Worm (Caenorhabditis elegans) whole organism, mixed stage, embryonic: ENCODE measurements around the gene pir-2.

ENCODE experiments used
- M03D4.4 ChIP-seq: sonication (generic microtip); optimal IDR thresholded peaks from 2 replicates; lab custom pipeline; 2017; ENCODE audit warnings: mild to moderate bottlenecking, missing genetic modification characterization, missing compliant biosample characterization
- bed-3 ChIP-seq: fragments of 200-800 bp; sonication (Bioruptor generic); optimal IDR thresholded peaks from 3 replicates; lab custom pipeline; 2018; ENCODE audit warnings: mild to moderate bottlenecking, missing genetic modification characterization, moderate library complexity, missing compliant biosample characterization
- blmp-1 ChIP-seq: fragments of 150-350 bp; optimal IDR thresholded peaks from 2 replicates; lab custom pipeline; 2014; ENCODE audit warnings: missing biosample characterization, missing genetic modification characterization
- ceh-39 ChIP-seq: fragments of 150-350 bp; optimal IDR thresholded peaks from 2 replicates; lab custom pipeline; 2014; ENCODE audit warnings: missing biosample characterization, missing genetic modification characterization
- ceh-43 ChIP-seq: fragments of 200-800 bp; sonication (Bioruptor generic); optimal IDR thresholded peaks from 2 replicates; lab custom pipeline; 2018; ENCODE audit warnings: mild to moderate bottlenecking, missing genetic modification characterization, moderate library complexity, missing compliant biosample characterization
- ceh-83 ChIP-seq: fragments of 200-800 bp; sonication (Bioruptor generic); optimal IDR thresholded peaks from 2 replicates; lab custom pipeline; 2018; ENCODE audit warnings: mild to moderate bottlenecking, missing genetic modification characterization, missing compliant biosample characterization
- ces-1 ChIP-seq: fragments of 150-350 bp; optimal IDR thresholded peaks from 2 replicates; lab custom pipeline; 2014; ENCODE audit warnings: missing biosample characterization, missing genetic modification reagents, missing genetic modification characterization
- drap-1 ChIP-seq: fragments of 200-800 bp; sonication (Bioruptor generic); optimal IDR thresholded peaks from 3 replicates; lab custom pipeline; 2018; ENCODE audit warnings: mild to moderate bottlenecking, missing genetic modification characterization, missing compliant biosample characterization
- elt-1 ChIP-seq: sonication (generic microtip); optimal IDR thresholded peaks from 2 replicates; lab custom pipeline; 2017; ENCODE audit warnings: missing genetic modification characterization, mild to moderate bottlenecking, missing compliant biosample characterization, antibody characterized with exemption, moderate library complexity, borderline replicate concordance; ENCODE audit not compliant: insufficient read depth
- elt-3 ChIP-seq: fragments of 150-350 bp; optimal IDR thresholded peaks from 2 replicates; lab custom pipeline; 2014; ENCODE audit warnings: missing biosample characterization, missing genetic modification characterization
- ham-2 ChIP-seq: fragments of 200-800 bp; sonication (Bioruptor generic); optimal IDR thresholded peaks from 2 replicates; lab custom pipeline; 2018; ENCODE audit warnings: mild to moderate bottlenecking, missing genetic modification characterization, missing compliant biosample characterization
- hlh-1 ChIP-seq: fragments of 150-350 bp; optimal IDR thresholded peaks from 2 replicates; lab custom pipeline; 2014; ENCODE audit warnings: missing biosample characterization, missing genetic modification reagents, missing genetic modification characterization
- lin-13 ChIP-seq: fragments of 150-350 bp; optimal IDR thresholded peaks from 2 replicates; lab custom pipeline; 2014; ENCODE audit warnings: missing biosample characterization, missing genetic modification characterization
- lin-32 ChIP-seq: fragments of 200-800 bp; sonication (Bioruptor generic); optimal IDR thresholded peaks from 2 replicates; lab custom pipeline; 2018; ENCODE audit warnings: mild to moderate bottlenecking, missing genetic modification characterization, missing compliant biosample characterization
- lsy-2 ChIP-seq: fragments of 150-350 bp; optimal IDR thresholded peaks from 2 replicates; lab custom pipeline; 2014; ENCODE audit warnings: missing biosample characterization, missing genetic modification characterization
- mep-1 ChIP-seq: fragments of 150-350 bp; optimal IDR thresholded peaks from 2 replicates; lab custom pipeline; 2017; ENCODE audit warnings: missing biosample characterization, missing genetic modification reagents, missing genetic modification characterization, inconsistent platforms
- mls-2 ChIP-seq: sonication (generic microtip); optimal IDR thresholded peaks from 2 replicates; lab custom pipeline; 2016; ENCODE audit warnings: mild to moderate bottlenecking, missing genetic modification characterization, moderate library complexity, missing compliant biosample characterization
- nhr-2 ChIP-seq: fragments of 150-350 bp; optimal IDR thresholded peaks from 2 replicates; lab custom pipeline; 2014; ENCODE audit warnings: missing biosample characterization, missing genetic modification characterization
- nhr-28 ChIP-seq: fragments of 150-350 bp; optimal IDR thresholded peaks from 2 replicates; lab custom pipeline; 2014; ENCODE audit warnings: missing biosample characterization, missing genetic modification characterization
- nhr-76 ChIP-seq: sonication (generic microtip); optimal IDR thresholded peaks from 2 replicates; lab custom pipeline; 2017; ENCODE audit warnings: missing biosample characterization, missing genetic modification characterization
- pha-4 ChIP-seq: fragments of 150-350 bp; optimal IDR thresholded peaks from 2 replicates; lab custom pipeline; 2018; ENCODE audit warnings: missing biosample characterization, missing genetic modification reagents, missing genetic modification characterization
- sem-2 ChIP-seq: fragments of 200-800 bp; sonication (Bioruptor generic); optimal IDR thresholded peaks from 2 replicates; lab custom pipeline; 2018; ENCODE audit warnings: mild to moderate bottlenecking, missing genetic modification characterization, missing compliant biosample characterization
- snpc-4 ChIP-seq: fragments of 150-350 bp; optimal IDR thresholded peaks from 2 replicates; lab custom pipeline; 2014; ENCODE audit warnings: missing biosample characterization, missing genetic modification characterization
- sptf-1 ChIP-seq: sonication (generic microtip); optimal IDR thresholded peaks from 2 replicates; lab custom pipeline; 2017; ENCODE audit warnings: mild to moderate bottlenecking, missing genetic modification characterization, moderate library complexity, missing compliant biosample characterization
- tbx-8 ChIP-seq: fragments of 200-800 bp; sonication (Bioruptor generic); optimal IDR thresholded peaks from 2 replicates; lab custom pipeline; 2018; ENCODE audit warnings: mild to moderate bottlenecking, missing genetic modification characterization, moderate library complexity, missing compliant biosample characterization
- unc-120 ChIP-seq: sonication (generic microtip); optimal IDR thresholded peaks from 2 replicates; lab custom pipeline; 2017; ENCODE audit warnings: missing genetic modification characterization, missing compliant biosample characterization; ENCODE audit not compliant: poor library complexity, severe bottlenecking
- unc-39 ChIP-seq: fragments of 150-350 bp; optimal IDR thresholded peaks from 2 replicates; lab custom pipeline; 2014; ENCODE audit warnings: missing biosample characterization, missing genetic modification characterization
- unc-62 ChIP-seq: fragments of 150-350 bp; optimal IDR thresholded peaks from 2 replicates; lab custom pipeline; 2014; ENCODE audit warnings: missing biosample characterization, missing genetic modification reagents, missing genetic modification characterization
- ztf-11 ChIP-seq: fragments of 150-350 bp; optimal IDR thresholded peaks from 2 replicates; lab custom pipeline; 2014; ENCODE audit warnings: missing biosample characterization, missing genetic modification characterization

Gene pir-2

ce11 chrIII:9467095-9467494 is 23.7 kb upstream of the pir-2 start, which contains the start of gene baf-1:
Gene baf-1 (plus strand): TSS chrIII:9467464.
- no peak for TF ChIP-seq blmp-1
- TF ChIP-seq lsy-2 = peak; percentile 54
- TF ChIP-seq elt-1 (tag; lab: Kevin White, UChicago) = no peak
- peak; percentile 55 for TF ChIP-seq mep-1 (tag; lab: Kevin White, UChicago)
- no peak for TF ChIP-seq hlh-1 (tag; lab: Kevin White, UChicago)
- no peak for TF ChIP-seq unc-62 (GFP tag; lab: Kevin White, UChicago)
- TF ChIP-seq unc-120 (tag; lab: Kevin White, UChicago) = no peak
- peak; percentile 79 for TF ChIP-seq ceh-39 (tag; lab: Kevin White, UChicago)
- no peak for TF ChIP-seq ceh-83 (GFP tag; lab: Kevin White, UChicago)

ce11 chrIII:9465865-9466264 is 22.4 kb upstream of the pir-2 start, which contains the start of gene B0464.6:
Gene B0464.6 (minus strand): TSS chrIII:9465965.
- no peak for TF ChIP-seq ceh-43 (GFP tag; lab: Kevin White, UChicago)
- no peak for TF ChIP-seq pha-4 (tag; lab: Kevin White, UChicago)
- no peak for TF ChIP-seq lsy-2
- TF ChIP-seq mep-1 (tag; lab: Kevin White, UChicago) = no peak
- TF ChIP-seq ham-2 = no peak
- TF ChIP-seq ztf-11 = no peak
- TF ChIP-seq unc-39 (tag; lab: Kevin White, UChicago) = no peak
- no peak for TF ChIP-seq M03D4.4 (tag; lab: Kevin White, UChicago)
- no peak for TF ChIP-seq mls-2 (tag; lab: Kevin White, UChicago)
- TF ChIP-seq lin-32 (GFP tag; lab: Kevin White, UChicago) = no peak
- no peak for TF ChIP-seq hlh-1 (tag; lab: Kevin White, UChicago)
- no peak for TF ChIP-seq elt-3 (tag; lab: Kevin White, UChicago)
- TF ChIP-seq sptf-1 (tag; lab: Kevin White, UChicago) = no peak
- no peak for TF ChIP-seq bed-3 (GFP tag; lab: Kevin White, UChicago)
- TF ChIP-seq ceh-39 (tag; lab: Kevin White, UChicago) = no peak

DNA sequence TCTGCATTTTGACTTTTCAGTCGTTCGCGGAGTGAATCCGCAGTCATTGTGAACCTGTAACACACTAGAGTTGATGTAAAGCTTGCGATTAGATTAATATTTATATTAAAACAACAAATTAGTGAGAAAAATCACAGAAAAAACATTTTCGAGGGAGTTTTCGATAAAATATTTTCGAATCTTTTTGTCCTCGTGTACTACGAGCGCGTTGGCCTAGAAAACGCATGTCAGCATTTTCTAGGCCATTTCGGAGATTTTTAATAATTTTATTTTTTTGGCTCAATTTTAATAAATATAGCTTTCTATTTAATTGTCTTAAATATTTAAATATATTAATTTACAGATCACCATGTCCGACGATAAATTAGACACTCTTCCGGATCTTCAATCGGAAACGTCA is 22.0 kb upstream of the pir-2 start, which contains the start of gene B0464.9:
Gene B0464.9, plus strand, starts transcription at position 344 of the 400 bp plus-strand sequence.
- TF ChIP-seq mep-1 (tag; lab: Kevin White, UChicago) = peak; percentile 42
- TF ChIP-seq ham-2 = no peak
- TF ChIP-seq lsy-2 = peak; percentile 16
- peak; percentile 46 for TF ChIP-seq ces-1
- no peak for TF ChIP-seq tbx-8 (GFP tag; lab: Kevin White, UChicago)
- TF ChIP-seq ceh-83 (GFP tag; lab: Kevin White, UChicago) = peak; percentile 42
- peak; percentile 35 for TF ChIP-seq sptf-1 (tag; lab: Kevin White, UChicago)

DNA sequence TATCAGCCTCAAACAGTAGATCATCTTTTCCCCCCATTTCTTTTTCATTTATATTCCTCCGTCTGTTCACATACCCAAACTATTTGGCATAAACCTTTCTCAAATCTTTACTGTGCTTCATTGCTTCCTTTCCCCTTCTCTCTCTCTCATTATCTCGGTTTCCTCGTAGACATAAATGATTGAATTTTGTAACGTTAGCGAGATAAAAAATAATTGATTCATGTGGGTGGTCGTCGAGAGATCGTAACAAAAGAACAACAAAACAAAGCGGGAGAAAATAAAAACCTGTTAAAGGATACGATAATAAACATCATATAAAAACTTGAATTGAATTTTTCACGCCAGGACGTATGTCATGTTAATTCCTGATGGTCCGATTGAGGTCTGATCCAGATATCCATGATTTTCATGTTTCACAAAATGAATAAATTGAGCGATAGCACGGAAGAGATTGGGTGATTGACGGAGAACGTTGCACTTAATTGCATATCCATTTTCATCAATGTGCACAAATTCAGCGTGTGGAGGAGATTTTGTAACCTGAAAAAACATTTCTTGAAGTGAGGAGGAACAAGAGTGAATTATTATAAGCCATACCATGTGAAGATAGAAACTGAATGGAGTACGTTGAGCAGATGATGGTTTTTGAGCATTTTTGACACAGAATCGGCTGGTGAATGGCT is 19.5 kb upstream of the pir-2 start:
- TF ChIP-seq mep-1 (tag; lab: Kevin White, UChicago) = no peak
- TF ChIP-seq lsy-2 = no peak
- no peak for TF ChIP-seq lin-13
- TF ChIP-seq bed-3 (GFP tag; lab: Kevin White, UChicago) = no peak
- TF ChIP-seq nhr-76 (tag; lab: Kevin White, UChicago) = no peak
- TF ChIP-seq unc-120 (tag; lab: Kevin White, UChicago) = no peak
- no peak for TF ChIP-seq M03D4.4 (tag; lab: Kevin White, UChicago)
- TF ChIP-seq sptf-1 (tag; lab: Kevin White, UChicago) = no peak
- TF ChIP-seq pha-4 (tag; lab: Kevin White, UChicago) = no peak
- no peak for TF ChIP-seq unc-62 (GFP tag; lab: Kevin White, UChicago)
- TF ChIP-seq nhr-2 (tag; lab: Kevin White, UChicago) = no peak
- TF ChIP-seq drap-1 (GFP tag; lab: Kevin White, UChicago) = no peak
- TF ChIP-seq mls-2 (tag; lab: Kevin White, UChicago) = no peak
- no peak for TF ChIP-seq ceh-83 (GFP tag; lab: Kevin White, UChicago)
- TF ChIP-seq ceh-39 (tag; lab: Kevin White, UChicago) = no peak
- no peak for TF ChIP-seq sem-2 (GFP tag; lab: Kevin White, UChicago)
- TF ChIP-seq nhr-28 = no peak
- no peak for TF ChIP-seq lin-32 (GFP tag; lab: Kevin White, UChicago)
- no peak for TF ChIP-seq snpc-4 (tag; lab: Kevin White, UChicago)
